Worm (Caenorhabditis elegans) whole organism, L1 larva: ENCODE measurements around the gene F55F1.2.

ENCODE experiments used
- C04F5.9 ChIP-seq: sonication (generic microtip); optimal IDR thresholded peaks from 2 replicates; lab custom pipeline; 2016; ENCODE audit warnings: missing genetic modification characterization, missing compliant biosample characterization
- C16A3.4 ChIP-seq: fragments of 150-350 bp; optimal IDR thresholded peaks from 2 replicates; lab custom pipeline; 2014; ENCODE audit warnings: missing biosample characterization, missing genetic modification characterization
- Y116A8C.19 ChIP-seq: sonication (generic microtip); optimal IDR thresholded peaks from 2 replicates; lab custom pipeline; 2016; ENCODE audit warnings: missing compliant biosample characterization, missing genetic modification characterization, borderline replicate concordance
- aha-1 ChIP-seq: fragments of 150-350 bp; optimal IDR thresholded peaks from 2 replicates; lab custom pipeline; 2014; ENCODE audit warnings: missing biosample characterization, missing genetic modification characterization
- aly-2 ChIP-seq: fragments of 150-350 bp; optimal IDR thresholded peaks from 2 replicates; lab custom pipeline; 2014; ENCODE audit warnings: missing biosample characterization, missing genetic modification characterization
- ama-1 ChIP-seq: fragments of 150-350 bp; optimal IDR thresholded peaks from 2 replicates; lab custom pipeline; 2014
- ceh-8 ChIP-seq: fragments of 200-800 bp; sonication (Bioruptor generic); optimal IDR thresholded peaks from 2 replicates; lab custom pipeline; 2018; ENCODE audit warnings: mild to moderate bottlenecking, missing genetic modification characterization, moderate library complexity, missing compliant biosample characterization
- ceh-88 ChIP-seq: fragments of 200-800 bp; sonication (Bioruptor generic); IDR thresholded peaks from 2 replicates; pipeline ENCODE4 v1.3.6; 2022; ENCODE audit warnings: missing genetic modification characterization, missing compliant biosample characterization
- dsc-1 ChIP-seq: sonication (generic microtip); optimal IDR thresholded peaks from 2 replicates; lab custom pipeline; 2016; ENCODE audit warnings: mild to moderate bottlenecking, missing genetic modification characterization, missing compliant biosample characterization
- efl-1 ChIP-seq, 4 experiments: fragments of 150-350 bp; optimal IDR thresholded peaks in 3 of 4; peaks in 1 of 4; 1 replicate in 1 of 4; 2 replicates in 3 of 4; lab custom pipeline; 2014; ENCODE audit warnings: missing biosample characterization in 2 of 4, missing genetic modification characterization in 2 of 4, missing genetic modification reagents in 2 of 4
- egl-13 ChIP-seq: sonication (generic microtip); optimal IDR thresholded peaks from 2 replicates; lab custom pipeline; 2016; ENCODE audit warnings: missing genotype, missing genetic modification reagents, missing genetic modification characterization, missing compliant biosample characterization
- elt-2 ChIP-seq: sonication (generic microtip); optimal IDR thresholded peaks from 2 replicates; lab custom pipeline; 2016; ENCODE audit warnings: missing genetic modification characterization, mild to moderate bottlenecking, inconsistent platforms, missing compliant biosample characterization, missing genetic modification reagents
- elt-3 ChIP-seq, 6 experiments: fragments of 150-350 bp in 1 of 6; sonication (generic microtip); optimal IDR thresholded peaks; 2 replicates each; lab custom pipeline; 2017 to 2018; ENCODE audit warnings: missing biosample characterization in 6 of 6, missing genetic modification characterization in 6 of 6, inconsistent platforms in 1 of 6
- hlh-4 ChIP-seq: sonication (generic microtip); optimal IDR thresholded peaks from 2 replicates; lab custom pipeline; 2016; ENCODE audit warnings: mild to moderate bottlenecking, missing genetic modification characterization, missing compliant biosample characterization
- hpl-2 ChIP-seq: fragments of 150-350 bp; optimal IDR thresholded peaks from 2 replicates; lab custom pipeline; 2014; ENCODE audit warnings: missing biosample characterization, missing genetic modification reagents, missing genetic modification characterization
- irx-1 ChIP-seq: sonication (generic microtip); optimal IDR thresholded peaks from 2 replicates; lab custom pipeline; 2016; ENCODE audit warnings: missing genetic modification characterization, missing compliant biosample characterization
- isw-1 ChIP-seq: fragments of 200-800 bp; sonication (Bioruptor generic); IDR thresholded peaks from 2 replicates; pipeline ENCODE4 v1.3.6; 2022; ENCODE audit warnings: missing genetic modification characterization, missing compliant biosample characterization
- lin-13 ChIP-seq: fragments of 150-350 bp; optimal IDR thresholded peaks from 2 replicates; lab custom pipeline; 2014; ENCODE audit warnings: missing biosample characterization, missing genetic modification reagents, missing genetic modification characterization
- lin-14 ChIP-seq: fragments of 200-800 bp; sonication (Bioruptor generic); optimal IDR thresholded peaks from 2 replicates; lab custom pipeline; 2018; ENCODE audit warnings: mild to moderate bottlenecking, missing genetic modification characterization, moderate library complexity, missing compliant biosample characterization
- lin-35 ChIP-seq, 2 experiments: fragments of 150-350 bp; optimal IDR thresholded peaks; 2 replicates each; lab custom pipeline; 2014; ENCODE audit warnings: missing biosample characterization in 2 of 2, missing genetic modification characterization in 2 of 2, missing genetic modification reagents in 2 of 2
- lin-39 ChIP-seq: fragments of 150-350 bp; optimal IDR thresholded peaks from 2 replicates; lab custom pipeline; 2014; ENCODE audit warnings: missing biosample characterization, missing genetic modification reagents, missing genetic modification characterization
- lir-3 ChIP-seq: sonication (generic microtip); optimal IDR thresholded peaks from 2 replicates; lab custom pipeline; 2016; ENCODE audit warnings: mild to moderate bottlenecking, missing genetic modification characterization, moderate library complexity, missing compliant biosample characterization; ENCODE audit not compliant: poor library complexity
- lsy-2 ChIP-seq, 2 experiments: fragments of 150-350 bp; optimal IDR thresholded peaks; 2 replicates each; lab custom pipeline; 2014; ENCODE audit warnings: missing biosample characterization in 2 of 2, missing genetic modification characterization in 2 of 2
- mdl-1 ChIP-seq, 2 experiments: fragments of 150-350 bp; optimal IDR thresholded peaks; 2 replicates each; lab custom pipeline; 2014 to 2017; ENCODE audit warnings: missing biosample characterization in 2 of 2, missing genetic modification characterization in 2 of 2, inconsistent platforms in 1 of 2
- mep-1 ChIP-seq: fragments of 150-350 bp; optimal IDR thresholded peaks from 2 replicates; lab custom pipeline; 2014; ENCODE audit warnings: missing biosample characterization, missing genetic modification characterization
- nhr-11 ChIP-seq: fragments of 150-350 bp; optimal IDR thresholded peaks from 2 replicates; lab custom pipeline; 2014; ENCODE audit warnings: missing biosample characterization, missing genetic modification characterization
- nhr-12 ChIP-seq: sonication (generic microtip); optimal IDR thresholded peaks from 2 replicates; lab custom pipeline; 2017; ENCODE audit warnings: missing biosample characterization, missing genetic modification characterization
- nhr-19 ChIP-seq: fragments of 200-800 bp; sonication (Bioruptor generic); conservative IDR thresholded peaks from 2 replicates; pipeline ENCODE4 v1.3.6; 2022; ENCODE audit warnings: missing genetic modification characterization, missing compliant biosample characterization
- nhr-20 ChIP-seq: sonication (generic microtip); optimal IDR thresholded peaks from 2 replicates; lab custom pipeline; 2016; ENCODE audit warnings: mild to moderate bottlenecking, missing genetic modification characterization, missing compliant biosample characterization
- nhr-237 ChIP-seq: fragments of 150-350 bp; optimal IDR thresholded peaks from 2 replicates; lab custom pipeline; 2014; ENCODE audit warnings: missing biosample characterization, missing genetic modification characterization
- nhr-28 ChIP-seq: fragments of 150-350 bp; optimal IDR thresholded peaks from 2 replicates; lab custom pipeline; 2014; ENCODE audit warnings: missing biosample characterization, missing genetic modification characterization
- nhr-47 ChIP-seq: sonication (generic microtip); optimal IDR thresholded peaks from 2 replicates; lab custom pipeline; 2016; ENCODE audit warnings: mild to moderate bottlenecking, missing genetic modification characterization, moderate library complexity, missing compliant biosample characterization
- nhr-76 ChIP-seq: sonication (generic microtip); optimal IDR thresholded peaks from 2 replicates; lab custom pipeline; 2017; ENCODE audit warnings: missing biosample characterization, missing genetic modification characterization
- nhr-77 ChIP-seq: fragments of 150-350 bp; optimal IDR thresholded peaks from 2 replicates; lab custom pipeline; 2014; ENCODE audit warnings: missing biosample characterization, missing genetic modification characterization
- nhr-84 ChIP-seq: sonication (generic microtip); optimal IDR thresholded peaks from 2 replicates; lab custom pipeline; 2017; ENCODE audit warnings: missing biosample characterization, missing genetic modification characterization
- nhr-85 ChIP-seq: sonication (generic microtip); peaks from one replicate; lab custom pipeline; 2016; ENCODE audit warnings: missing genetic modification characterization, inconsistent platforms, missing compliant biosample characterization
- nhr-90 ChIP-seq: sonication (generic microtip); optimal IDR thresholded peaks from 2 replicates; lab custom pipeline; 2016; ENCODE audit warnings: mild to moderate bottlenecking, missing genetic modification characterization, missing compliant biosample characterization; ENCODE audit not compliant: poor library complexity
- pag-3 ChIP-seq: sonication (generic microtip); optimal IDR thresholded peaks from 2 replicates; lab custom pipeline; 2017; ENCODE audit warnings: missing genetic modification characterization, mild to moderate bottlenecking, missing compliant biosample characterization, antibody characterized with exemption, borderline replicate concordance; ENCODE audit not compliant: insufficient read depth
- rnt-1 ChIP-seq: sonication (generic microtip); optimal IDR thresholded peaks from 2 replicates; lab custom pipeline; 2016; ENCODE audit warnings: mild to moderate bottlenecking, missing genetic modification characterization, moderate library complexity, missing compliant biosample characterization
- skn-1 ChIP-seq: fragments of 150-350 bp; optimal IDR thresholded peaks from 2 replicates; lab custom pipeline; 2014; ENCODE audit warnings: missing biosample characterization, missing genetic modification characterization
- sox-4 ChIP-seq: sonication (generic microtip); optimal IDR thresholded peaks from 2 replicates; lab custom pipeline; 2016; ENCODE audit warnings: missing genetic modification characterization, missing compliant biosample characterization
- swsn-7 ChIP-seq: sonication (generic microtip); optimal IDR thresholded peaks from 2 replicates; lab custom pipeline; 2016; ENCODE audit warnings: missing genetic modification characterization, missing compliant biosample characterization
- tbx-2 ChIP-seq: sonication (generic microtip); optimal IDR thresholded peaks from 2 replicates; lab custom pipeline; 2016; ENCODE audit warnings: missing genetic modification characterization, missing compliant biosample characterization
- tlp-1 ChIP-seq: fragments of 150-350 bp; optimal IDR thresholded peaks from 2 replicates; lab custom pipeline; 2014; ENCODE audit warnings: missing biosample characterization, missing genetic modification characterization
- unc-130 ChIP-seq: fragments of 150-350 bp; optimal IDR thresholded peaks from 2 replicates; lab custom pipeline; 2017; ENCODE audit warnings: missing biosample characterization, missing genetic modification characterization, inconsistent platforms
- unc-30 ChIP-seq: sonication (generic microtip); optimal IDR thresholded peaks from 2 replicates; lab custom pipeline; 2017; ENCODE audit warnings: missing biosample characterization, missing genetic modification characterization
- unc-86 ChIP-seq: sonication (generic microtip); optimal IDR thresholded peaks from 2 replicates; lab custom pipeline; 2016; ENCODE audit warnings: missing genetic modification characterization, missing compliant biosample characterization
- unc-98 ChIP-seq: fragments of 200-800 bp; sonication (Bioruptor generic); IDR thresholded peaks from 2 replicates; pipeline ENCODE4 v1.3.6; 2022; ENCODE audit warnings: missing genetic modification characterization, missing compliant biosample characterization
- xbp-1 ChIP-seq: sonication (generic microtip); optimal IDR thresholded peaks from 2 replicates; lab custom pipeline; 2016; ENCODE audit warnings: missing genetic modification characterization, missing compliant biosample characterization
- zag-1 ChIP-seq: fragments of 150-350 bp; optimal IDR thresholded peaks from 2 replicates; lab custom pipeline; 2014; ENCODE audit warnings: missing biosample characterization, missing genetic modification characterization
- zip-4 ChIP-seq: fragments of 200-800 bp; sonication (Bioruptor generic); optimal IDR thresholded peaks from 2 replicates; lab custom pipeline; 2018; ENCODE audit warnings: mild to moderate bottlenecking, missing genetic modification characterization, moderate library complexity, missing compliant biosample characterization
- ztf-11 ChIP-seq, 2 experiments: sonication (generic microtip); optimal IDR thresholded peaks; 2 replicates each; lab custom pipeline; 2016 to 2017; ENCODE audit warnings: missing genetic modification characterization in 2 of 2, missing biosample characterization in 1 of 2, missing compliant biosample characterization in 1 of 2
- ztf-4 ChIP-seq: fragments of 150-350 bp; optimal IDR thresholded peaks from 2 replicates; lab custom pipeline; 2014; ENCODE audit warnings: missing biosample characterization, missing genetic modification characterization

Gene F55F1.2

ce11 chrX:2802562-2803165 is 32.8 kb upstream of the F55F1.2 start, which contains the start of gene C14A11.2 (continued):
- TF ChIP-seq skn-1 (no peak), nhr-77 (tag; lab: Kevin White, UChicago) (no peak), C16A3.4 (tag; lab: Kevin White, UChicago) (no peak), lir-3 (tag; lab: Kevin White, UChicago) (peak; percentile 57), egl-13 (tag; lab: Kevin White, UChicago) (peak; percentile 18), nhr-90 (tag; lab: Kevin White, UChicago) (peak; percentile 50), lsy-2 (tag; optimal IDR thresholded peaks at IDR 0.05; lab: Kevin White, UChicago) (peak; percentile 0 to 39), nhr-28 (tag; lab: Kevin White, UChicago) (no peak), unc-86 (tag; lab: Kevin White, UChicago) (no peak), nhr-12 (no peak), unc-30 (tag; lab: Kevin White, UChicago) (no peak), nhr-84 (no peak), lin-35 (GFP tag; optimal IDR thresholded peaks at IDR 0.05; lab: Kevin White, UChicago) (peak; percentile 12 to 79), mep-1 (peak; percentile 43), elt-2 (no peak), ztf-4 (tag; lab: Kevin White, UChicago) (no peak), dsc-1 (tag; lab: Kevin White, UChicago) (peak; percentile 15), unc-98 (GFP tag; lab: Robert Waterston, UW) (no peak), sox-4 (tag; lab: Kevin White, UChicago) (no peak), tlp-1 (tag; lab: Kevin White, UChicago) (no peak), elt-3 (tag; optimal IDR thresholded peaks at IDR 0.05; lab: Kevin White, UChicago) (no peak), tbx-2 (tag; lab: Kevin White, UChicago) (no peak), unc-130 (tag; lab: Kevin White, UChicago) (peak; percentile 33), ceh-88 (GFP tag; lab: Robert Waterston, UW) (no peak), aly-2 (tag; lab: Kevin White, UChicago) (no peak), hlh-4 (no peak), zip-4 (GFP tag; lab: Kevin White, UChicago) (no peak), nhr-47 (tag; lab: Kevin White, UChicago) (peak; percentile 63), nhr-85 (peak; percentile 71), lin-39 (tag; lab: Kevin White, UChicago) (no peak), xbp-1 (tag; lab: Kevin White, UChicago) (no peak), nhr-19 (peak; percentile 43), irx-1 (peak; percentile 63), rnt-1 (tag; lab: Kevin White, UChicago) (peak; percentile 35), ceh-8 (GFP tag; lab: Kevin White, UChicago) (no peak), ztf-11 (tag; optimal IDR thresholded peaks at IDR 0.05; lab: Kevin White, UChicago) (no peak), nhr-11 (tag; lab: Kevin White, UChicago) (peak; percentile 0), lin-13 (GFP tag; lab: Kevin White, UChicago) (no peak), swsn-7 (peak; percentile 22), nhr-20 (peak; percentile 84), C04F5.9 (no peak), hpl-2 (GFP tag; lab: Kevin White, UChicago) (no peak), Y116A8C.19 (tag; lab: Kevin White, UChicago) (no peak), nhr-76 (tag; lab: Kevin White, UChicago) (no peak), pag-3 (no peak), aha-1 (tag; lab: Kevin White, UChicago) (no peak), efl-1 (optimal IDR thresholded peaks at IDR 0.05; lab: Kevin White, UChicago) (no peak), efl-1 (GFP tag; optimal IDR thresholded peaks at IDR 0.05 in 1 of 2; lab: Kevin White, UChicago) (peak in 1 of 2 experiments; percentile 95), zag-1 (tag; lab: Kevin White, UChicago) (no peak), mdl-1 (tag; optimal IDR thresholded peaks at IDR 0.05; lab: Kevin White, UChicago) (peak in 1 of 2 experiments; percentile 90), ama-1 (lab: Kevin White, UChicago) (no peak), lin-14 (GFP tag; lab: Kevin White, UChicago) (peak; percentile 70), nhr-237 (tag; lab: Kevin White, UChicago) (no peak), isw-1 (no peak)
